Worm (Caenorhabditis elegans) whole organism, mixed stage, embryonic: ENCODE results near the gene fat-2.

Experiments used
- ceh-39 ChIP-seq: fragments of 150-350 bp; optimal IDR thresholded peaks from 2 replicates; lab custom pipeline; 2014; ENCODE audit warnings: missing biosample characterization, missing genetic modification characterization
- elt-3 ChIP-seq: fragments of 150-350 bp; optimal IDR thresholded peaks from 2 replicates; lab custom pipeline; 2014; ENCODE audit warnings: missing biosample characterization, missing genetic modification characterization
- nhr-28 ChIP-seq: fragments of 150-350 bp; optimal IDR thresholded peaks from 2 replicates; lab custom pipeline; 2014; ENCODE audit warnings: missing biosample characterization, missing genetic modification characterization
- nhr-76 ChIP-seq: sonication (generic microtip); optimal IDR thresholded peaks from 2 replicates; lab custom pipeline; 2017; ENCODE audit warnings: missing biosample characterization, missing genetic modification characterization
- sptf-1 ChIP-seq: sonication (generic microtip); optimal IDR thresholded peaks from 2 replicates; lab custom pipeline; 2017; ENCODE audit warnings: mild to moderate bottlenecking, missing genetic modification characterization, moderate library complexity, missing compliant biosample characterization
- unc-62 ChIP-seq: fragments of 150-350 bp; optimal IDR thresholded peaks from 2 replicates; lab custom pipeline; 2014; ENCODE audit warnings: missing biosample characterization, missing genetic modification reagents, missing genetic modification characterization

DNA sequence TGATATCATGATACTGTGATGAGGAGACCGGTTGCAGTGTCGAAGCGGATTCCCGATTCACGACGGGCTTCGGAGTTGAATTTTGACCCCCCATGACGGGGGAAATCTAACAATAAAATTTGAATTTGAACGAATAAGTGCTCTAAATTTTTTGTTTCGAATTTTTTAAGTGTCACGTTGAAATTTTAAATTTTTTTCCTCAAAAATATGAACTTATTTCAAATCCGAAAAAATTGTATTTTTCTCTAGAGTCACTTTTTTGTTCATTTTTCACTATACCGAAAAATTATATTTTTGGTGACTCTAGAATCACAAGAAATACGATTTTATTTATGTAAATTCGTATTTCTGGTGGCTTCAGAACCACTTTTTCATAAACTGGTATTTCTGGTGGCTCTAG is 34.8 kb downstream of the fat-2 start, which contains the start of gene W02A2.8:
- TF ChIP-seq elt-3 (tag; lab: Kevin White, UChicago) (no peak), sptf-1 (no peak), nhr-28 (tag; lab: Kevin White, UChicago) (no peak), ceh-39 (tag; lab: Kevin White, UChicago) (no peak), nhr-76 (no peak), unc-62 (GFP tag; lab: Kevin White, UChicago) (no peak)
